Fruit fly (Drosophila melanogaster): ENCODE results near the gene Rbp6.
A peak's percentile ranks its signal among the peaks of the same experiment; 100 is the strongest.

dm6 chr3L:17242078-17242613 lies 4.1 kb upstream of the Rbp6 start, which contains the start of gene Afg3l2:
- TF ChIP-seq CG9139 (GFP tag; optimal IDR thresholded peaks at IDR 0.05) (no peak), CG6808 (GFP tag; optimal IDR thresholded peaks at IDR 0.05) (no peak), CG1621 (tag; optimal IDR thresholded peaks at IDR 0.05) (peak; percentile 14), svp (GFP tag) (peak; percentile 65), spab (GFP tag; optimal IDR thresholded peaks at IDR 0.05) (no peak)
